Worm (Caenorhabditis elegans): ENCODE data around the gene K05F6.10.

DNA sequence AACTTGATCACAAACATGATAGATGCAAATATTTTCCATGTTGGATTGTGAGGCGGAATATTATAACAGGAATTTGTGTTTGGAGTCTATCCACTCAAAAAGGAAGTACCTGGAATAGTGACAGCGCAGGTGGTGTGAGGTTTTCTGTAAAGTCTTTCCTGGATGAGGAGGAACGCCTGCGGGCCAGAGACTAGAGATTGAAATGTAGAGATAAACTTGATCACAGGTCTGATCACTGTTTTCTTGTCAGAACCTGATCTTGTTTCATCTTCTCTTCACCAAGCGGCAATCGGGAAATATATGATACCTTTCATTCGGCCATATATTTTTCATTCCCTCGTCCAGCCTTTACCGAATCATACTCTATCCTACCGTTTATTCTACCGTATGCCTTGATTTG, 10.4 kb upstream of the K05F6.10 start, which contains the start of gene T07H3.8:
- TF ChIP-seq ref-1 (GFP tag; conservative IDR thresholded peaks at IDR 0.05) = no peak
- no peak for TF ChIP-seq tab-1 (GFP tag; IDR thresholded peaks at IDR 0.05)
- TF ChIP-seq T22C8.4 (GFP tag; IDR thresholded peaks at IDR 0.05) = no peak
- TF ChIP-seq flt-1 (GFP tag; IDR thresholded peaks at IDR 0.05) = no peak
